Worm (Caenorhabditis elegans): ENCODE measurements around the gene K06H7.7.

DNA sequence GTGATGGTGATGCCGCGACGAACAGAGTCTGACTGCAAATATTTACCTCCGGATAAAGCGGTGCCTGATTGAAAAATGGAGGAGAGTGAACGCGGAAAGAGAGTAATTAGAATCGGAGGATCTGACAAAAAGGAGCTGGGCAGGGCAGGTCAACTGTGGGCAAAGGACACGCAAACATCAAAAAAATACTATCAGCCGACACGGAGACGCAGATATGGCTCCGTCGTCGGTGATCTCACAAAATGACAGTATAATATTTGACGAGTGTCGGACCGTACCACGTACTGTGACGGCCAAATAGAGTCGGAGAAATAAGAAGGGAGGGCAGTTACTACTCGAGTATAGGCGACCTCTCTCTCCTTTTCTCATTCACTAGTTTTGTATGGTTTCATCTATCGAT is 47.2 kb upstream of the K06H7.7 start:
- TF ChIP-seq dao-5 (tag; optimal IDR thresholded peaks at IDR 0.05), result no peak
- no peak for TF ChIP-seq W03F9.2 (tag; optimal IDR thresholded peaks at IDR 0.05)

Measured in whole organism, L4/young adult.